Worm (Caenorhabditis elegans): ENCODE data around the gene sre-41.

sre-41 gene

ce11 chrII:12353816-12354215 lies 34.3 kb upstream of the sre-41 start (continued):
- no peak for TF ChIP-seq cebp-1 (GFP tag; IDR thresholded peaks at IDR 0.05)
- TF ChIP-seq cebp-1 (tag; optimal IDR thresholded peaks at IDR 0.05) = peak; percentile 23
- no peak for TF ChIP-seq C06A6.2 (GFP tag; conservative IDR thresholded peaks at IDR 0.05)
- no peak for TF ChIP-seq ama-1 (optimal IDR thresholded peaks at IDR 0.05)
- TF ChIP-seq ama-1 (GFP tag; optimal IDR thresholded peaks at IDR 0.05) = no peak
- TF ChIP-seq mes-4 (tag; optimal IDR thresholded peaks at IDR 0.05) = no peak
- TF ChIP-seq B0336.3 (GFP tag; IDR thresholded peaks at IDR 0.05) = no peak
- no peak for TF ChIP-seq egl-18 (GFP tag; IDR thresholded peaks at IDR 0.05)
- TF ChIP-seq ztf-26 (tag; optimal IDR thresholded peaks at IDR 0.05) = no peak
- TF ChIP-seq nhr-90 (tag; optimal IDR thresholded peaks at IDR 0.05) = no peak
- TF ChIP-seq lin-35 (GFP tag; optimal IDR thresholded peaks at IDR 0.05) = no peak
- TF ChIP-seq let-526 (GFP tag; IDR thresholded peaks at IDR 0.05) = no peak
- no peak for TF ChIP-seq ztf-18 (tag; optimal IDR thresholded peaks at IDR 0.05)
- no peak for TF ChIP-seq ccch-3 (GFP tag; optimal IDR thresholded peaks at IDR 0.05)
- TF ChIP-seq unc-62 (GFP tag; optimal IDR thresholded peaks at IDR 0.05) = peak; percentile 91
- TF ChIP-seq let-607 (tag; optimal IDR thresholded peaks at IDR 0.05) = peak; percentile 88 to 95
- TF ChIP-seq F39B2.1 (GFP tag; IDR thresholded peaks at IDR 0.05) = no peak
- TF ChIP-seq attf-5 (GFP tag; optimal IDR thresholded peaks at IDR 0.05) = peak; percentile 7
- TF ChIP-seq ztf-3 (GFP tag; optimal IDR thresholded peaks at IDR 0.05) = no peak
- TF ChIP-seq unc-130 (GFP tag; optimal IDR thresholded peaks at IDR 0.05) = no peak
- TF ChIP-seq ceh-40 (GFP tag; IDR thresholded peaks at IDR 0.05) = no peak
- TF ChIP-seq lir-1 (GFP tag; conservative IDR thresholded peaks at IDR 0.05) = 0 out of 2 replicates have a peak, but pooled peaks have one; percentile 46
- TF ChIP-seq snpc-4 (GFP tag; optimal IDR thresholded peaks at IDR 0.05) = no peak
- TF ChIP-seq snpc-4 (tag; optimal IDR thresholded peaks at IDR 0.05) = peak in 1 of 4 experiments; percentile 50
- TF ChIP-seq ztf-22 (GFP tag; optimal IDR thresholded peaks at IDR 0.05) = peak; percentile 8
- no peak for TF ChIP-seq efl-1 (GFP tag; optimal IDR thresholded peaks at IDR 0.05)
- TF ChIP-seq ekl-4 (GFP tag; IDR thresholded peaks at IDR 0.05) = no peak

ce11 chrII:12362262-12362661 lies 25.8 kb upstream of the sre-41 start:
- TF ChIP-seq B0035.1 (tag; optimal IDR thresholded peaks at IDR 0.05) = no peak
- no peak for TF ChIP-seq cebp-1 (GFP tag; IDR thresholded peaks at IDR 0.05)
- TF ChIP-seq cebp-1 (tag; optimal IDR thresholded peaks at IDR 0.05) = peak; percentile 17
- TF ChIP-seq B0261.1 (tag; optimal IDR thresholded peaks at IDR 0.05) = peak; percentile 70
- no peak for TF ChIP-seq egl-18 (GFP tag; IDR thresholded peaks at IDR 0.05)
- no peak for TF ChIP-seq aptf-3 (GFP tag; IDR thresholded peaks at IDR 0.05)
- TF ChIP-seq lsy-27 (tag; optimal IDR thresholded peaks at IDR 0.05; ENCODE audit: borderline replicate concordance, insufficient read depth) = no peak
- no peak for TF ChIP-seq ceh-79 (tag; optimal IDR thresholded peaks at IDR 0.05)
- TF ChIP-seq pbrm-1 (GFP tag; IDR thresholded peaks at IDR 0.05) = no peak
- no peak for TF ChIP-seq B0336.3 (GFP tag; IDR thresholded peaks at IDR 0.05)
- TF ChIP-seq nfyb-1 (GFP tag; IDR thresholded peaks at IDR 0.05) = peak; percentile 72; the same call in 1 of the 2 replicates
- TF ChIP-seq T07F8.4 (tag; optimal IDR thresholded peaks at IDR 0.05) = no peak
- TF ChIP-seq rpc-1 (optimal IDR thresholded peaks at IDR 0.05) = peak; percentile 52
- TF ChIP-seq rpc-1 (tag; optimal IDR thresholded peaks at IDR 0.05) = peak; percentile 75
- TF ChIP-seq nhr-120 (GFP tag; IDR thresholded peaks at IDR 0.05) = no peak
- TF ChIP-seq ceh-58 (GFP tag; IDR thresholded peaks at IDR 0.05) = no peak
- no peak for TF ChIP-seq unc-130 (GFP tag; optimal IDR thresholded peaks at IDR 0.05)
- TF ChIP-seq ztf-25 (GFP tag; IDR thresholded peaks at IDR 0.05) = peak; percentile 14; the same call in 1 of the 2 replicates
- TF ChIP-seq hmg-20 (GFP tag; IDR thresholded peaks at IDR 0.05) = no peak
- peak; percentile 38; the same call in 1 of the 2 replicates for TF ChIP-seq dox-1 (GFP tag; IDR thresholded peaks at IDR 0.05)
- TF ChIP-seq ztf-26 (tag; optimal IDR thresholded peaks at IDR 0.05) = no peak
- peak; percentile 15 for TF ChIP-seq lsl-1 (GFP tag; optimal IDR thresholded peaks at IDR 0.05)
- no peak for TF ChIP-seq nfya-2 (GFP tag; IDR thresholded peaks at IDR 0.05)
- no peak for TF ChIP-seq F37B4.10 (GFP tag; IDR thresholded peaks at IDR 0.05)
- TF ChIP-seq snpc-4 (GFP tag; optimal IDR thresholded peaks at IDR 0.05) = no peak
- TF ChIP-seq snpc-4 (tag; optimal IDR thresholded peaks at IDR 0.05) = peak in 1 of 4 experiments; percentile 33
- no peak for TF ChIP-seq tbx-9 (tag; optimal IDR thresholded peaks at IDR 0.05; ENCODE audit: borderline replicate concordance)
- TF ChIP-seq mxl-1 (tag; optimal IDR thresholded peaks at IDR 0.05) = no peak
- peak; percentile 48 for TF ChIP-seq him-1 (tag; optimal IDR thresholded peaks at IDR 0.05)
- TF ChIP-seq unc-62 (GFP tag; optimal IDR thresholded peaks at IDR 0.05) = no peak
- no peak for TF ChIP-seq ama-1 (optimal IDR thresholded peaks at IDR 0.05)
- TF ChIP-seq ama-1 (GFP tag; optimal IDR thresholded peaks at IDR 0.05) = no peak
- no peak for TF ChIP-seq mel-28 (tag; optimal IDR thresholded peaks at IDR 0.05; ENCODE audit: borderline replicate concordance)

All from whole organism, young adult.